Worm (Caenorhabditis elegans): Measurements from ENCODE around the gene srx-95.

Gene srx-95

DNA sequence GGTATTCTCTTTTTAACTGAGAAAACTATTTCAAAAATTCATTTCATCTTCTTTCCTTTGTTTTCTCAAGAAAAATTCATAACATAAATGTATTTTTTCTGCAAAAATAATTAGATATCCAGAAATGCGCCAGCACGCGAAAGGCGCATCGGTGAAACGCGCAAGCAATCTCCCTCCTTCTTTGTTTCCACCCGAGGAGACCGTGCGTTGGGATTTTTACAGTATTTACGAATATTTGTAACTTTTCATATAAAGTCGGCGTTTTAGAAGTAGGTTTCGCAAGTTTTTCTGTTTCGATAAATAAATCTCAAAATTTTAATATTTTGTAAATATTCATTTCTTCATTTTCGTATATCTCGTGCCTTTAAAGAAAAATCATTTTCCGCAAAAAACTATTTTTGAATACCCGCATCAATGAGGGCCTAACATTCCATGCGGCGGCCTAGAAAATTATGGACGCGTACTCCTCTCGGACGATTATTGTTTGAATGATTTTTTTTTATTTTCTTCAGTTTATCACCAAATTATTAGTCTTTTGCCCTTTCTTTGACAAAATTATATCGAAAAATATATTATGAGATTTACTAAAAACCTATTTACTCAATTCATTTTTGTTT is 22.0 kb upstream of the srx-95 start, which contains the start of gene ssup-72 (continued):
- TF ChIP-seq zfh-2 (GFP tag; conservative IDR thresholded peaks at IDR 0.05): no peak
- TF ChIP-seq F10E7.11 (tag; optimal IDR thresholded peaks at IDR 0.05): no peak
- no peak for TF ChIP-seq B0035.1 (tag; optimal IDR thresholded peaks at IDR 0.05)
- TF ChIP-seq bed-1 (GFP tag; IDR thresholded peaks at IDR 0.05): no peak
- peak; percentile 35 for TF ChIP-seq dpl-1 (GFP tag; optimal IDR thresholded peaks at IDR 0.05)
- no peak for TF ChIP-seq fkh-3 (tag; optimal IDR thresholded peaks at IDR 0.05)
- TF ChIP-seq ccch-3 (GFP tag; optimal IDR thresholded peaks at IDR 0.05): no peak
- TF ChIP-seq ekl-4 (GFP tag; IDR thresholded peaks at IDR 0.05): no peak
- no peak for TF ChIP-seq B0261.1 (tag; optimal IDR thresholded peaks at IDR 0.05)
- peak; percentile 76 for TF ChIP-seq D2030.7 (GFP tag; IDR thresholded peaks at IDR 0.05)
- TF ChIP-seq gei-17 (GFP tag; optimal IDR thresholded peaks at IDR 0.05): no peak
- peak; percentile 72 for TF ChIP-seq ZK185.1 (tag; optimal IDR thresholded peaks at IDR 0.05; ENCODE audit: poor library complexity, severe bottlenecking)
- TF ChIP-seq athp-1 (tag; optimal IDR thresholded peaks at IDR 0.05): peak; percentile 22
- TF ChIP-seq nhr-80 (tag; optimal IDR thresholded peaks at IDR 0.05): no peak
- no peak for TF ChIP-seq lsy-27 (tag; optimal IDR thresholded peaks at IDR 0.05; ENCODE audit: borderline replicate concordance, insufficient read depth)
- TF ChIP-seq F23B12.7 (tag; optimal IDR thresholded peaks at IDR 0.05; ENCODE audit: insufficient read depth): no peak
- peak; percentile 92 for TF ChIP-seq ztf-18 (tag; optimal IDR thresholded peaks at IDR 0.05)
- TF ChIP-seq ztf-25 (GFP tag; IDR thresholded peaks at IDR 0.05): 0 out of 2 replicates have a peak, but pooled peaks have one; percentile 6
- TF ChIP-seq tlf-1 (GFP tag; optimal IDR thresholded peaks at IDR 0.05): peak; percentile 8
- no peak for TF ChIP-seq rpc-1 (optimal IDR thresholded peaks at IDR 0.05)
- TF ChIP-seq rpc-1 (tag; optimal IDR thresholded peaks at IDR 0.05): no peak
- no peak for TF ChIP-seq nhr-27 (tag; optimal IDR thresholded peaks at IDR 0.05)
- TF ChIP-seq egrh-3 (GFP tag; IDR thresholded peaks at IDR 0.05): no peak; the same call in 1 of the 2 replicates
- TF ChIP-seq aptf-2 (GFP tag; conservative IDR thresholded peaks at IDR 0.05): no peak; the same call in 1 of the 2 replicates
- no peak for TF ChIP-seq Y53F4B.3 (GFP tag; IDR thresholded peaks at IDR 0.05)
- no peak for TF ChIP-seq snpc-1.3 (tag; optimal IDR thresholded peaks at IDR 0.05; ENCODE audit: insufficient read depth)
- no peak for TF ChIP-seq snpc-3.4 (tag; optimal IDR thresholded peaks at IDR 0.05)
- no peak for TF ChIP-seq snpc-4 (GFP tag; optimal IDR thresholded peaks at IDR 0.05)
- TF ChIP-seq snpc-4 (tag; optimal IDR thresholded peaks at IDR 0.05): peak in 2 of 4 experiments; percentile 8 to 33
- TF ChIP-seq ceh-58 (GFP tag; IDR thresholded peaks at IDR 0.05): no peak
- TF ChIP-seq die-1 (tag; optimal IDR thresholded peaks at IDR 0.05): no peak
- no peak for TF ChIP-seq rec-8 (tag; optimal IDR thresholded peaks at IDR 0.05)
- TF ChIP-seq somi-1 (GFP tag; optimal IDR thresholded peaks at IDR 0.05): no peak
- peak; percentile 48 for TF ChIP-seq efl-1 (GFP tag; optimal IDR thresholded peaks at IDR 0.05)
- TF ChIP-seq nhr-120 (GFP tag; IDR thresholded peaks at IDR 0.05): no peak
- TF ChIP-seq cebp-2 (GFP tag; IDR thresholded peaks at IDR 0.05): no peak
- TF ChIP-seq hrde-1 (tag; optimal IDR thresholded peaks at IDR 0.05; ENCODE audit: borderline replicate concordance): no peak
- TF ChIP-seq nfyb-1 (GFP tag; IDR thresholded peaks at IDR 0.05): peak; percentile 35; the same call in 1 of the 2 replicates
- 0 out of 2 replicates have a peak, but pooled peaks have one; percentile 16 for TF ChIP-seq ceh-100 (GFP tag; IDR thresholded peaks at IDR 0.05)
- 0 out of 2 replicates have a peak, but pooled peaks have one; percentile 32 for TF ChIP-seq K11D2.4 (GFP tag; IDR thresholded peaks at IDR 0.05)
- TF ChIP-seq ceh-40 (GFP tag; IDR thresholded peaks at IDR 0.05): no peak
- no peak for TF ChIP-seq egl-18 (GFP tag; IDR thresholded peaks at IDR 0.05)
- TF ChIP-seq tbx-9 (tag; optimal IDR thresholded peaks at IDR 0.05; ENCODE audit: borderline replicate concordance): no peak
- TF ChIP-seq F37B4.10 (GFP tag; IDR thresholded peaks at IDR 0.05): no peak
- TF ChIP-seq attf-6 (GFP tag; IDR thresholded peaks at IDR 0.05): no peak
- TF ChIP-seq C06A6.2 (GFP tag; conservative IDR thresholded peaks at IDR 0.05): no peak
- TF ChIP-seq ets-4 (GFP tag; optimal IDR thresholded peaks at IDR 0.05): no peak
- no peak for TF ChIP-seq unc-62 (GFP tag; optimal IDR thresholded peaks at IDR 0.05)
